Fruit fly (Drosophila melanogaster) whole organism, embryonic: Measurements from ENCODE around the gene WDR79.

Experiments
- CG1024 ChIP-seq: fragments of 200-800 bp; sonication (Bioruptor generic); IDR thresholded peaks from 2 replicates; pipeline ENCODE4 v1.3.6; 2022; ENCODE audit warnings: missing biosample characterization, missing genetic modification characterization
- CG14667 ChIP-seq: fragments of 200-800 bp; sonication (Bioruptor generic); IDR thresholded peaks from 2 replicates; pipeline ENCODE4 v1.3.6; 2022; ENCODE audit warnings: missing biosample characterization, missing genetic modification characterization
- CG15269 ChIP-seq: fragments of 200-800 bp; sonication (Bioruptor generic); optimal IDR thresholded peaks from 2 replicates; lab custom pipeline; 2018; ENCODE audit warnings: missing biosample characterization, mild to moderate bottlenecking, missing genetic modification characterization, moderate library complexity
- CG1602 ChIP-seq: fragments of 200-800 bp; sonication (Bioruptor generic); optimal IDR thresholded peaks from 3 replicates; lab custom pipeline; 2016; ENCODE audit warnings: missing biosample characterization, missing genetic modification characterization
- CG1603 ChIP-seq: fragments of 200-800 bp; sonication (Bioruptor generic); optimal IDR thresholded peaks from 2 replicates; lab custom pipeline; 2019; ENCODE audit warnings: missing biosample characterization, mild to moderate bottlenecking, missing genetic modification characterization, moderate library complexity
- CG16779 ChIP-seq: fragments of 200-800 bp; sonication (Bioruptor generic); IDR thresholded peaks from 2 replicates; pipeline ENCODE4 v1.3.6; 2022; ENCODE audit warnings: missing biosample characterization, missing genetic modification characterization
- CG16813 ChIP-seq: fragments of 200-800 bp; sonication (Bioruptor generic); IDR thresholded peaks from 3 replicates; pipeline ENCODE4 v1.3.6; 2022; ENCODE audit warnings: missing biosample characterization, missing genetic modification characterization; ENCODE audit not compliant: partially characterized antibody
- CG17612 ChIP-seq: fragments of 200-800 bp; sonication (Bioruptor generic); IDR thresholded peaks from 2 replicates; pipeline ENCODE4 v1.3.6; 2022; ENCODE audit warnings: missing biosample characterization, missing genetic modification characterization
- CG2129 ChIP-seq: fragments of 200-800 bp; sonication (Bioruptor generic); IDR thresholded peaks from 2 replicates; pipeline ENCODE4 v1.3.6; 2022; ENCODE audit warnings: missing biosample characterization, missing genetic modification characterization; ENCODE audit not compliant: partially characterized antibody
- CG31388 ChIP-seq: fragments of 200-800 bp; sonication (Bioruptor generic); optimal IDR thresholded peaks from 2 replicates; lab custom pipeline; 2016; ENCODE audit warnings: missing biosample characterization, missing genetic modification characterization
- CG33557 ChIP-seq: fragments of 200-800 bp; sonication (Bioruptor generic); optimal IDR thresholded peaks from 2 replicates; lab custom pipeline; 2019; ENCODE audit warnings: missing biosample characterization, mild to moderate bottlenecking, missing genetic modification characterization, moderate library complexity
- CG4328 ChIP-seq: fragments of 200-800 bp; sonication (Bioruptor generic); optimal IDR thresholded peaks from 3 replicates; lab custom pipeline; 2017; ENCODE audit warnings: missing biosample characterization, missing genetic modification reagents, missing genetic modification characterization
- CG4617 ChIP-seq: fragments of 200-800 bp; sonication (Bioruptor generic); optimal IDR thresholded peaks from 3 replicates; lab custom pipeline; 2016; ENCODE audit warnings: missing biosample characterization, missing genetic modification characterization, borderline replicate concordance
- CG5953 ChIP-seq: fragments of 200-800 bp; sonication (Bioruptor generic); IDR thresholded peaks from 2 replicates; pipeline ENCODE4 v1.3.6; 2022; ENCODE audit warnings: missing biosample characterization, missing genetic modification characterization
- CG6854 ChIP-seq: fragments of 200-800 bp; sonication (Bioruptor generic); optimal IDR thresholded peaks from 3 replicates; lab custom pipeline; 2017; ENCODE audit warnings: missing biosample characterization, mild to moderate bottlenecking, missing genetic modification characterization
- CG8478 ChIP-seq: fragments of >200 bp; optimal IDR thresholded peaks from 2 replicates; lab custom pipeline; 2018
- CG8944 ChIP-seq: fragments of 200-800 bp; sonication (Bioruptor generic); optimal IDR thresholded peaks from 3 replicates; lab custom pipeline; 2016; ENCODE audit warnings: missing biosample characterization, missing genetic modification characterization
- CG9215 ChIP-seq: fragments of 200-800 bp; sonication (Bioruptor generic); IDR thresholded peaks from 2 replicates; pipeline ENCODE4 v1.3.6; 2022; ENCODE audit warnings: missing biosample characterization, missing genetic modification characterization
- CG9876 ChIP-seq: fragments of 200-800 bp; sonication (Bioruptor generic); optimal IDR thresholded peaks from 2 replicates; lab custom pipeline; 2016; ENCODE audit warnings: missing biosample characterization, missing genetic modification characterization
- CG9932 ChIP-seq: fragments of 200-800 bp; sonication (Bioruptor generic); IDR thresholded peaks from 2 replicates; pipeline ENCODE4 v1.3.6; 2022; ENCODE audit warnings: missing biosample characterization, missing genetic modification characterization
- Doc3 ChIP-seq: fragments of 200-800 bp; sonication (Bioruptor generic); IDR thresholded peaks from 3 replicates; pipeline ENCODE4 v1.3.6; 2022; ENCODE audit warnings: missing biosample characterization, missing genetic modification characterization; ENCODE audit not compliant: partially characterized antibody
- Ets65A ChIP-seq: fragments of 200-800 bp; sonication (Bioruptor generic); peaks from one replicate; lab custom pipeline; 2016; ENCODE audit warnings: missing biosample characterization, missing genetic modification characterization
- Ets97D ChIP-seq: fragments of 200-800 bp; sonication (Bioruptor generic); optimal IDR thresholded peaks from 3 replicates; lab custom pipeline; 2016; ENCODE audit warnings: missing biosample characterization, missing genetic modification characterization
- HLH4C ChIP-seq: fragments of 200-800 bp; sonication (Bioruptor generic); IDR thresholded peaks from 3 replicates; pipeline ENCODE4 v1.3.6; 2022; ENCODE audit warnings: missing biosample characterization, missing genetic modification characterization; ENCODE audit not compliant: partially characterized antibody
- Hr3 ChIP-seq: fragments of 200-800 bp; sonication (Bioruptor generic); optimal IDR thresholded peaks from 3 replicates; lab custom pipeline; 2016; ENCODE audit warnings: missing biosample characterization, missing genetic modification characterization
- Hr51 ChIP-seq, 2 experiments: fragments of 200-800 bp; sonication (Bioruptor generic); optimal IDR thresholded peaks; 2 replicates in 1 of 2; 3 replicates in 1 of 2; lab custom pipeline; 2016 to 2018; ENCODE audit warnings: missing biosample characterization in 2 of 2, missing genetic modification characterization in 2 of 2, mild to moderate bottlenecking in 1 of 2, moderate library complexity in 1 of 2
- Mes4 ChIP-seq: fragments of 200-800 bp; sonication (Bioruptor generic); optimal IDR thresholded peaks from 2 replicates; lab custom pipeline; 2016; ENCODE audit warnings: missing biosample characterization, missing genetic modification characterization
- Neu2 ChIP-seq: fragments of 200-800 bp; sonication (Bioruptor generic); optimal IDR thresholded peaks from 3 replicates; lab custom pipeline; 2016; ENCODE audit warnings: missing biosample characterization, missing genetic modification characterization, borderline replicate concordance
- Scr ChIP-seq: fragments of 200-800 bp; sonication (Bioruptor generic); IDR thresholded peaks from 2 replicates; pipeline ENCODE4 v1.3.6; 2022; ENCODE audit warnings: missing biosample characterization, missing genetic modification characterization; ENCODE audit not compliant: partially characterized antibody
- Tbp ChIP-seq: fragments of >200 bp; optimal IDR thresholded peaks from 2 replicates; lab custom pipeline; 2018; ENCODE audit warnings: missing biosample characterization, missing genetic modification characterization
- Usf ChIP-seq: fragments of 200-800 bp; sonication (Bioruptor generic); optimal IDR thresholded peaks from 2 replicates; lab custom pipeline; 2017; ENCODE audit warnings: missing genotype, missing biosample characterization, missing genetic modification characterization
- ab ChIP-seq: fragments of 200-800 bp; sonication (Bioruptor generic); optimal IDR thresholded peaks from 2 replicates; lab custom pipeline; 2016; ENCODE audit warnings: missing biosample characterization, missing genetic modification characterization
- ara ChIP-seq: fragments of 200-800 bp; sonication (Bioruptor generic); IDR thresholded peaks from 2 replicates; pipeline ENCODE4 v1.3.6; 2022; ENCODE audit warnings: missing biosample characterization, missing genetic modification characterization
- ato ChIP-seq: fragments of 200-800 bp; sonication (Bioruptor generic); IDR thresholded peaks from 2 replicates; pipeline ENCODE4 v1.3.6; 2022; ENCODE audit warnings: missing biosample characterization, missing genetic modification characterization; ENCODE audit not compliant: partially characterized antibody
- bigmax ChIP-seq: fragments of 200-800 bp; sonication (Bioruptor generic); optimal IDR thresholded peaks from 2 replicates; lab custom pipeline; 2018; ENCODE audit warnings: missing biosample characterization, mild to moderate bottlenecking, missing genetic modification characterization
- crc ChIP-seq: fragments of 200-800 bp; sonication (Bioruptor generic); optimal IDR thresholded peaks from 2 replicates; lab custom pipeline; 2016; ENCODE audit warnings: missing biosample characterization, missing genetic modification characterization
- crp ChIP-seq, 2 experiments: fragments of 200-800 bp; sonication (Bioruptor generic); optimal IDR thresholded peaks; 2 replicates in 1 of 2; 3 replicates in 1 of 2; lab custom pipeline; 2017; ENCODE audit warnings: missing biosample characterization in 2 of 2, missing genetic modification characterization in 2 of 2, mild to moderate bottlenecking in 1 of 2, moderate library complexity in 1 of 2
- dan ChIP-seq: fragments of 200-800 bp; sonication (Bioruptor generic); IDR thresholded peaks from 2 replicates; pipeline ENCODE4 v1.3.6; 2022; ENCODE audit warnings: missing biosample characterization, missing genetic modification characterization
- disco-r ChIP-seq: fragments of 200-800 bp; sonication (Bioruptor generic); optimal IDR thresholded peaks from 2 replicates; lab custom pipeline; 2016; ENCODE audit warnings: missing biosample characterization, missing genetic modification characterization
- en ChIP-seq: fragments of 200-800 bp; sonication (Bioruptor generic); optimal IDR thresholded peaks from 2 replicates; lab custom pipeline; 2016; ENCODE audit warnings: missing biosample characterization, missing genetic modification characterization
- gcm ChIP-seq: fragments of 200-800 bp; sonication (Bioruptor generic); optimal IDR thresholded peaks from 2 replicates; lab custom pipeline; 2019; ENCODE audit warnings: missing biosample characterization, mild to moderate bottlenecking, missing genetic modification characterization, moderate library complexity
- gt ChIP-seq: fragments of 200-800 bp; sonication (Bioruptor generic); IDR thresholded peaks from 2 replicates; pipeline ENCODE4 v1.3.6; 2022; ENCODE audit warnings: missing biosample characterization, missing genetic modification characterization
- lola ChIP-seq, 3 experiments: fragments of >200 bp in 2 of 3; fragments of 200-800 bp in 1 of 3; sonication (Bioruptor generic) in 1 of 3; optimal IDR thresholded peaks; 2 replicates each; lab custom pipeline; 2017 to 2019; ENCODE audit warnings: missing biosample characterization in 3 of 3, missing genetic modification characterization in 3 of 3, mild to moderate bottlenecking in 1 of 3, moderate library complexity in 1 of 3
- nom ChIP-seq: fragments of 200-800 bp; sonication (Bioruptor generic); optimal IDR thresholded peaks from 2 replicates; lab custom pipeline; 2017; ENCODE audit warnings: missing biosample characterization, missing genetic modification characterization, mild to moderate bottlenecking, moderate library complexity, missing genetic modification reagents
- org-1 ChIP-seq: fragments of 200-800 bp; sonication (Bioruptor generic); optimal IDR thresholded peaks from 2 replicates; lab custom pipeline; 2017; ENCODE audit warnings: missing biosample characterization, missing genetic modification characterization
- phol ChIP-seq: fragments of 200-800 bp; sonication (Bioruptor generic); optimal IDR thresholded peaks from 3 replicates; lab custom pipeline; 2018; ENCODE audit warnings: missing biosample characterization, mild to moderate bottlenecking, missing genetic modification characterization, moderate library complexity
- schlank ChIP-seq: fragments of 200-800 bp; sonication (Bioruptor generic); optimal IDR thresholded peaks from 2 replicates; lab custom pipeline; 2018; ENCODE audit warnings: missing biosample characterization, mild to moderate bottlenecking, missing genetic modification characterization
- sima ChIP-seq: fragments of 200-800 bp; sonication (Bioruptor generic); optimal IDR thresholded peaks from 2 replicates; lab custom pipeline; 2016; ENCODE audit warnings: missing biosample characterization, missing genetic modification characterization
- slou ChIP-seq: fragments of 200-800 bp; sonication (Bioruptor generic); optimal IDR thresholded peaks from 3 replicates; lab custom pipeline; 2016; ENCODE audit warnings: missing biosample characterization, missing genetic modification characterization
- sob ChIP-seq: fragments of 200-800 bp; sonication (Bioruptor generic); IDR thresholded peaks from 2 replicates; pipeline ENCODE4 v1.3.6; 2022; ENCODE audit warnings: missing biosample characterization, missing genetic modification characterization
- sr ChIP-seq: fragments of 200-800 bp; sonication (Bioruptor generic); IDR thresholded peaks from 3 replicates; pipeline ENCODE4 v1.3.6; 2022; ENCODE audit warnings: missing biosample characterization, missing genetic modification characterization
- yki ChIP-seq: fragments of >200 bp; optimal IDR thresholded peaks from 3 replicates; lab custom pipeline; 2018

The WDR79 gene

DNA sequence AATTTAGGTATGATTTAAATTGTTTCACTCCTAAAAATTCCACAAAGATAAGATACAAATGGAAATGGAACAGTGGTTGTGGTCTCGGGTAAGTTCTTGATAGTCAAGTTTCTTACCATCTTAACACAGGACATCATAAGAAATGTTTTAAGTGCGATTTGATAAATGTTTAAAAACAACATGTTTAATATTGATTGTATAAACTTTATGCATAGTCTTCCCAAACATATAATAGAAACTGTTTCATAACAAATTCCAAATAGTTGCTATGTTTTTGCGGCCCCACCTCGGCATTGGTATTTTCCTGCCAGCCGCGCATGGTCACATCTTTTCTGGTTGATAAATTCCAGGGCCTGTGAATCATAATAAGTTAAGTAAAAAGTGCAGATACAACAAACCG is 2.8 kb downstream of the WDR79 start, which contains the start of gene Arpc4 (continued):
- TF ChIP-seq Hr51 (GFP tag; optimal IDR thresholded peaks at IDR 0.05; lab: Kevin White, UChicago) (peak; percentile 39 to 54), Scr (no peak), CG17612 (GFP tag; lab: Robert Waterston, UW) (no peak), CG6854 (GFP tag; lab: Kevin White, UChicago) (no peak), nom (no peak), en (GFP tag; lab: Kevin White, UChicago) (no peak), CG2129 (no peak), Neu2 (GFP tag; lab: Kevin White, UChicago) (no peak), ara (no peak; the same call in 1 of the 2 replicates), HLH4C (GFP tag; lab: Robert Waterston, UW) (no peak), CG4617 (peak; percentile 72), CG9932 (GFP tag; lab: Robert Waterston, UW) (peak; percentile 79), crc (GFP tag; lab: Kevin White, UChicago) (peak; percentile 25), CG9876 (peak; percentile 13), lola (GFP tag; optimal IDR thresholded peaks at IDR 0.05; lab: Kevin White, UChicago) (peak in 1 of 3 experiments; percentile 39), CG16813 (GFP tag; lab: Robert Waterston, UW) (no peak), bigmax (GFP tag; lab: Kevin White, UChicago) (no peak), CG33557 (no peak), Doc3 (GFP tag; lab: Robert Waterston, UW) (no peak), Ets65A (GFP tag; lab: Kevin White, UChicago) (peak; percentile 90), ato (GFP tag; lab: Robert Waterston, UW) (no peak), yki (lab: Kevin White, UChicago) (no peak), Tbp (GFP tag; lab: Kevin White, UChicago) (no peak), CG8478 (lab: Kevin White, UChicago) (no peak), Mes4 (GFP tag; lab: Kevin White, UChicago) (no peak), Hr3 (GFP tag; lab: Kevin White, UChicago) (peak; percentile 30), CG5953 (GFP tag; lab: Robert Waterston, UW) (peak; percentile 69), sr (GFP tag; lab: Robert Waterston, UW) (no peak), gcm (GFP tag; lab: Kevin White, UChicago) (no peak), slou (GFP tag; lab: Kevin White, UChicago) (peak; percentile 8), CG9215 (GFP tag; lab: Robert Waterston, UW) (peak; percentile 40; the same call in 1 of the 2 replicates), CG14667 (GFP tag; lab: Robert Waterston, UW) (peak; percentile 39; the same call in 1 of the 2 replicates), phol (tag; lab: Kevin White, UChicago) (peak; percentile 79), dan (GFP tag; lab: Robert Waterston, UW) (no peak), crp (GFP tag; optimal IDR thresholded peaks at IDR 0.05; lab: Kevin White, UChicago) (no peak), Ets97D (GFP tag; lab: Kevin White, UChicago) (peak; percentile 57), sima (no peak), CG1602 (GFP tag; lab: Kevin White, UChicago) (peak; percentile 53), schlank (no peak), ab (no peak), disco-r (GFP tag; lab: Kevin White, UChicago) (no peak), sob (peak; percentile 73), CG1024 (GFP tag; lab: Robert Waterston, UW) (peak; percentile 69), Usf (GFP tag; lab: Kevin White, UChicago) (no peak), gt (GFP tag; lab: Robert Waterston, UW) (no peak), CG4328 (no peak), org-1 (GFP tag; lab: Kevin White, UChicago) (no peak), CG1603 (peak; percentile 79), CG31388 (GFP tag; lab: Kevin White, UChicago) (no peak), CG16779 (no peak), CG8944 (GFP tag; lab: Kevin White, UChicago) (peak; percentile 22), CG15269 (no peak)
